Fruit fly (Drosophila melanogaster): ENCODE measurements around the gene Nup35.

Nup35 gene

dm6 chrX:18613434-18613833, 34.5 kb upstream of the Nup35 start (continued):
- peak; percentile 2 for TF ChIP-seq org-1 (GFP tag; optimal IDR thresholded peaks at IDR 0.05)
- TF ChIP-seq sim (GFP tag; IDR thresholded peaks at IDR 0.05): no peak
- 0 out of 3 replicates have a peak, but pooled peaks have one; percentile 19 for TF ChIP-seq CG7357 (GFP tag; IDR thresholded peaks at IDR 0.05)
- TF ChIP-seq CG10274 (GFP tag; optimal IDR thresholded peaks at IDR 0.05): peak; percentile 81
- no peak for TF ChIP-seq Awh (GFP tag; IDR thresholded peaks at IDR 0.05)
- no peak for TF ChIP-seq CG6765 (GFP tag; optimal IDR thresholded peaks at IDR 0.05)
- TF ChIP-seq Hr51 (GFP tag; optimal IDR thresholded peaks at IDR 0.05): peak in 1 of 2 experiments; percentile 11
- TF ChIP-seq CG30403 (GFP tag; optimal IDR thresholded peaks at IDR 0.05): no peak
- TF ChIP-seq tgo (GFP tag; IDR thresholded peaks at IDR 0.05): peak; percentile 34; the same call in 1 of the 3 replicates
- no peak for TF ChIP-seq mam (GFP tag; optimal IDR thresholded peaks at IDR 0.05)
- peak; percentile 43 for TF ChIP-seq dmrt99B (tag; optimal IDR thresholded peaks at IDR 0.05)
- TF ChIP-seq CG13894 (tag; optimal IDR thresholded peaks at IDR 0.05): no peak
- TF ChIP-seq vvl (GFP tag; IDR thresholded peaks at IDR 0.05): 0 out of 2 replicates have a peak, but pooled peaks have one; percentile 23
- 0 out of 2 replicates have a peak, but pooled peaks have one; percentile 29 for TF ChIP-seq CG14441 (GFP tag; IDR thresholded peaks at IDR 0.05)
- peak; percentile 58 for TF ChIP-seq row (GFP tag; IDR thresholded peaks at IDR 0.05)
- TF ChIP-seq dysf (GFP tag; IDR thresholded peaks at IDR 0.05): 0 out of 3 replicates have a peak, but pooled peaks have one; percentile 15
- peak; percentile 38 for TF ChIP-seq phol (tag; optimal IDR thresholded peaks at IDR 0.05)
- TF ChIP-seq lmd (GFP tag; IDR thresholded peaks at IDR 0.05): peak; percentile 33; the same call in 1 of the 2 replicates
- TF ChIP-seq CG9215 (GFP tag; IDR thresholded peaks at IDR 0.05): peak; percentile 5; the same call in 1 of the 2 replicates
- TF ChIP-seq CG13424 (tag; optimal IDR thresholded peaks at IDR 0.05): peak; percentile 0
- peak; percentile 40 for TF ChIP-seq Ptx1 (GFP tag; IDR thresholded peaks at IDR 0.05)
- 0 out of 2 replicates have a peak, but pooled peaks have one; percentile 20 for TF ChIP-seq CG14014 (GFP tag; IDR thresholded peaks at IDR 0.05)
- TF ChIP-seq tin (GFP tag; optimal IDR thresholded peaks at IDR 0.05): peak; percentile 7
- peak; percentile 16 for TF ChIP-seq fd96Cb (tag; optimal IDR thresholded peaks at IDR 0.05)
- TF ChIP-seq NK7.1 (GFP tag; optimal IDR thresholded peaks at IDR 0.05): no peak
- peak; percentile 18 for TF ChIP-seq CG8924 (tag; optimal IDR thresholded peaks at IDR 0.05)
- no peak for TF ChIP-seq NC2α (GFP tag; optimal IDR thresholded peaks at IDR 0.05)
- TF ChIP-seq CG18599 (GFP tag; optimal IDR thresholded peaks at IDR 0.05): peak; percentile 55
- TF ChIP-seq Xbp1 (GFP tag; optimal IDR thresholded peaks at IDR 0.05): peak; percentile 18

dm6 chrX:18617489-18617888, 30.5 kb upstream of the Nup35 start, which contains the start of gene CG15040:
CG15040 (minus strand) TSS chrX:18617589.
- TF ChIP-seq gsb (GFP tag; IDR thresholded peaks at IDR 0.05) (no peak), Ets65A (GFP tag) (peak; percentile 25)

dm6 chrX:18618122-18618521, 29.9 kb upstream of the Nup35 start:
- TF ChIP-seq pb (GFP tag; optimal IDR thresholded peaks at IDR 0.05): no peak
- TF ChIP-seq CG12942 (GFP tag; optimal IDR thresholded peaks at IDR 0.05): no peak
- TF ChIP-seq CG13424 (tag; optimal IDR thresholded peaks at IDR 0.05): peak; percentile 30
- TF ChIP-seq CG31441 (GFP tag; IDR thresholded peaks at IDR 0.05): 0 out of 2 replicates have a peak, but pooled peaks have one; percentile 10
- peak; percentile 19 for TF ChIP-seq dmrt99B (tag; optimal IDR thresholded peaks at IDR 0.05)
- TF ChIP-seq row (GFP tag; IDR thresholded peaks at IDR 0.05): peak; percentile 38; the same call in 1 of the 3 replicates
- TF ChIP-seq D19A (tag; optimal IDR thresholded peaks at IDR 0.05): peak; percentile 91
- TF ChIP-seq CG2712 (tag; optimal IDR thresholded peaks at IDR 0.05): peak; percentile 2
- peak; percentile 44 for TF ChIP-seq CG11504 (tag; optimal IDR thresholded peaks at IDR 0.05)
- TF ChIP-seq Hand (GFP tag; optimal IDR thresholded peaks at IDR 0.05): no peak
- TF ChIP-seq phol (tag; optimal IDR thresholded peaks at IDR 0.05): peak; percentile 11
- TF ChIP-seq Med (GFP tag): peak; percentile 8
- peak; percentile 4 for TF ChIP-seq lab (GFP tag; optimal IDR thresholded peaks at IDR 0.05)
- TF ChIP-seq ash1 (GFP tag; optimal IDR thresholded peaks at IDR 0.05): no peak
- no peak for TF ChIP-seq CoRest (tag; optimal IDR thresholded peaks at IDR 0.05)
- no peak for TF ChIP-seq usp (GFP tag; optimal IDR thresholded peaks at IDR 0.05)
- peak in 1 of 2 experiments; percentile 15 for TF ChIP-seq Hr51 (GFP tag; optimal IDR thresholded peaks at IDR 0.05)
- TF ChIP-seq grau (tag; optimal IDR thresholded peaks at IDR 0.05): peak; percentile 11
- peak; percentile 17 for TF ChIP-seq CG7839 (tag; optimal IDR thresholded peaks at IDR 0.05)
- TF ChIP-seq Oli (tag; optimal IDR thresholded peaks at IDR 0.05): peak; percentile 2
- TF ChIP-seq PHDP (tag; optimal IDR thresholded peaks at IDR 0.05): peak; percentile 2
- TF ChIP-seq gem (tag; optimal IDR thresholded peaks at IDR 0.05): peak; percentile 43

Data from whole organism, embryonic.